Fruit fly (Drosophila melanogaster): Measurements from ENCODE around the gene CG10919.

- TF ChIP-seq CG14655 (GFP tag; optimal IDR thresholded peaks at IDR 0.05) (no peak), CG8301 (tag; optimal IDR thresholded peaks at IDR 0.05) (no peak), CG13204 (GFP tag; optimal IDR thresholded peaks at IDR 0.05) (no peak), D1 (tag; optimal IDR thresholded peaks at IDR 0.05) (no peak), CG9948 (tag; optimal IDR thresholded peaks at IDR 0.05) (no peak), Snoo (tag; optimal IDR thresholded peaks at IDR 0.05) (no peak), Ets98B (GFP tag; IDR thresholded peaks at IDR 0.05) (no peak)
Observed at dm6 chr3R:7802693-7803092, 44.8 kb downstream of the CG10919 start, which contains the start of gene CG3014.
